Worm (Caenorhabditis elegans): Measurements from ENCODE around the gene nspg-9.
"Not testable (repeated sequence)": the region's sequence is repeated elsewhere in the genome, so short reads cannot be mapped to it uniquely, and the experiment has no call there.

Gene nspg-9

DNA sequence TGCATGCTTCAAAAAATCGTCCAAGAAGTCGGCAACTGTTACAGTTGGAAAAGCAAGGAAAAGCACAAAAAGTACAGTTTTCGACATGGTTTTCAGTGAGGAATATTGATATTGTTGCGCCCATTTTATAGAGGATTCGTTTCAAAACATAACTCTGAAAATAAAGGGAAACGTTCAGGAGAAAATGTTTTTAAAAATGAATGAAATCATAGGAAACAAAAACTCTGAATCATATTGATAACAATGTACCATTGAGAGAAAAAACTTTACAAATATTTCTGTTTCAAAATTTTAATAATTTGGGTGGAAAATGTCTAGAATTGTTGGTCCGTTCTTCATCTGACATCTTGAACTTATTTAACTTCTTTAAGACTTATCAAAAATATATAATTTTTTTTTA, 33.5 kb upstream of the nspg-9 start, which contains the start of gene F55B11.2:
Gene F55B11.2 (minus strand): TSS at position 101 of the 400 bp plus-strand sequence.
- no peak for TF ChIP-seq ceh-34 (tag; optimal IDR thresholded peaks at IDR 0.05)
- no peak for TF ChIP-seq mec-3 (tag; optimal IDR thresholded peaks at IDR 0.05; ENCODE audit: borderline replicate concordance)
- no peak for TF ChIP-seq pha-2 (tag; optimal IDR thresholded peaks at IDR 0.05)

ce11 chrIV:14424396-14424795, 32.3 kb upstream of the nspg-9 start, which contains the start of gene F55B11.3:
Gene F55B11.3, plus strand, starts transcription at chrIV:14424696.
- no peak for TF ChIP-seq ceh-45 (GFP tag; IDR thresholded peaks at IDR 0.05)
- TF ChIP-seq hlh-6 (tag; optimal IDR thresholded peaks at IDR 0.05), result no peak
- no peak for TF ChIP-seq nhr-11 (tag; optimal IDR thresholded peaks at IDR 0.05)
- no peak for TF ChIP-seq che-1 (tag; optimal IDR thresholded peaks at IDR 0.05)
- TF ChIP-seq fax-1 (tag; optimal IDR thresholded peaks at IDR 0.05), result no peak

DNA sequence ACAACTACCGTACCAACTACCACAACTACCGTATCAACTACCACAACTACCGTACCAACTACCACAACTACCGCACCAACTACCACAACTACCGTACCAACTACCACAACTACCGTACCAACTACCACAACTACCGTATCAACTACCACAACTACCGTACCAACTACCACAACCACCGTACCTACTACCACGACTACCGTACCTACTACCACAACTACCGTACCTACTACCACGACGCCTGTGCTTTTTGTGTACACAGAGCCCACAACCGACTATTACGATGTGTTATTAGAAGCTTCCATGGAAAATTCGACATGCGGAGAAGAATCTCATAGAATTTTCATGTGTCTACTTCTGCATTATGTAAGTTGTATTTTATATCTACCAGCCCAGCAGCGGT, 29.3 kb upstream of the nspg-9 start, which contains the start of gene F55B11.5:
Gene F55B11.5 (plus strand): TSS at position 301 of the 400 bp plus-strand sequence.
- TF ChIP-seq hlh-6 (tag; optimal IDR thresholded peaks at IDR 0.05); pha-4 (tag; optimal IDR thresholded peaks at IDR 0.05); ceh-19 (GFP tag; optimal IDR thresholded peaks at IDR 0.05): not testable (repeated sequence)

DNA sequence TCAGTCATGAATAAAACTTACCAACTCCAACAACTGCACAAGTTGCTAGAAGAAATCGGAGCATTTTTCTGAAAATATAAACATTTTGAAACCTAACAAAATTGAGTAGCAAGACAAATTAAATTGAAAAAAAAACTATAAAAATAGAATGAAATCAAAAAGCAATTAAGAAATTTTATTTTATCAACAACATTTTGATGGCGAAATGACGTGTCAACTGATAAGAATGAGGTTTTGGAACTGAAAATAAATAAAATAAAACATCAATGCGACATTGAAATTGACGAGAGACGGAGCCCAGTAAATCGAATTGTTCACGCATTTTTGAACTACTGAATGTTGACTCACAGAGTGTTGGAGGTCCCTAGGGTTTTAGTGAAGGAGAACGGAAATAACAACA, 25.8 kb upstream of the nspg-9 start, which contains the start of gene F55B11.4:
Gene F55B11.4 (minus strand): TSS at position 68 of the 400 bp plus-strand sequence.
- no peak for TF ChIP-seq fkh-6 (tag; optimal IDR thresholded peaks at IDR 0.05)
- no peak for TF ChIP-seq nfya-1 (tag; optimal IDR thresholded peaks at IDR 0.05)
- no peak for TF ChIP-seq tbx-2 (tag; optimal IDR thresholded peaks at IDR 0.05)
- no peak for TF ChIP-seq nhr-232 (tag; optimal IDR thresholded peaks at IDR 0.05)
- TF ChIP-seq zip-5 (tag; optimal IDR thresholded peaks at IDR 0.05), result no peak
- no peak for TF ChIP-seq C38D4.7 (GFP tag; optimal IDR thresholded peaks at IDR 0.05)
- TF ChIP-seq ceh-22 (tag; optimal IDR thresholded peaks at IDR 0.05), result no peak
- no peak for TF ChIP-seq ahr-1 (tag; optimal IDR thresholded peaks at IDR 0.05)

- TF ChIP-seq unc-3 (GFP tag; conservative IDR thresholded peaks at IDR 0.05) (no peak), unc-3 (tag; optimal IDR thresholded peaks at IDR 0.05) (no peak)
Observed at ce11 chrIV:14435902-14436301, 20.8 kb upstream of the nspg-9 start.

- TF ChIP-seq sox-4 (tag; optimal IDR thresholded peaks at IDR 0.05), result no peak
- TF ChIP-seq nfya-1 (tag; optimal IDR thresholded peaks at IDR 0.05), result peak; percentile 51
Observed at ce11 chrIV:14437391-14437790, 19.3 kb upstream of the nspg-9 start.

- TF ChIP-seq syd-9 (tag; optimal IDR thresholded peaks at IDR 0.05), result no peak
- TF ChIP-seq unc-42 (tag; optimal IDR thresholded peaks at IDR 0.05), result no peak
- TF ChIP-seq unc-3 (GFP tag; conservative IDR thresholded peaks at IDR 0.05), result no peak
- no peak for TF ChIP-seq unc-3 (tag; optimal IDR thresholded peaks at IDR 0.05)
- no peak for TF ChIP-seq pat-9 (tag; optimal IDR thresholded peaks at IDR 0.05)
- TF ChIP-seq ceh-31 (tag; optimal IDR thresholded peaks at IDR 0.05), result no peak
- no peak for TF ChIP-seq pqm-1 (tag; optimal IDR thresholded peaks at IDR 0.05)
Observed at ce11 chrIV:14444077-14444476, 12.6 kb upstream of the nspg-9 start, which contains the start of gene tra-3. Gene tra-3, minus strand, starts transcription at chrIV:14444183.

- TF ChIP-seq sox-2 (GFP tag; IDR thresholded peaks at IDR 0.05) (no peak), C08G9.2 (tag; optimal IDR thresholded peaks at IDR 0.05) (no peak), ztf-16 (tag; optimal IDR thresholded peaks at IDR 0.05) (no peak), ama-1 (optimal IDR thresholded peaks at IDR 0.05) (no peak), ceh-18 (tag; optimal IDR thresholded peaks at IDR 0.05) (no peak), dmd-4 (tag; optimal IDR thresholded peaks at IDR 0.05; ENCODE audit: borderline replicate concordance) (no peak), pqm-1 (tag; optimal IDR thresholded peaks at IDR 0.05) (no peak), lin-11 (tag; optimal IDR thresholded peaks at IDR 0.05) (no peak), hlh-15 (tag; optimal IDR thresholded peaks at IDR 0.05) (no peak), ceh-2 (tag; optimal IDR thresholded peaks at IDR 0.05) (no peak), ets-4 (tag; optimal IDR thresholded peaks at IDR 0.05) (no peak), syd-9 (tag; optimal IDR thresholded peaks at IDR 0.05) (no peak), tbx-7 (tag; optimal IDR thresholded peaks at IDR 0.05) (no peak), ceh-14 (tag; optimal IDR thresholded peaks at IDR 0.05) (no peak), pax-1 (tag; optimal IDR thresholded peaks at IDR 0.05) (no peak), fkh-6 (tag; optimal IDR thresholded peaks at IDR 0.05) (no peak), mec-3 (tag; optimal IDR thresholded peaks at IDR 0.05; ENCODE audit: borderline replicate concordance) (no peak)
Observed at ce11 chrIV:14445191-14445795, 11.4 kb upstream of the nspg-9 start.

All from whole organism, late embryonic.